Fruit fly (Drosophila melanogaster) whole organism, embryonic: ENCODE data around the gene CG13033.

Experiments used
- Asciz ChIP-seq: fragments of 200-800 bp; sonication (Bioruptor generic); optimal IDR thresholded peaks from 2 replicates; lab custom pipeline; 2017; ENCODE audit warnings: missing biosample characterization, mild to moderate bottlenecking, missing genetic modification characterization, missing genetic modification reagents
- Blimp-1 ChIP-seq: fragments of 200-800 bp; sonication (Bioruptor generic); optimal IDR thresholded peaks from 3 replicates; lab custom pipeline; 2018; ENCODE audit warnings: missing biosample characterization, missing genetic modification characterization, mild to moderate bottlenecking, moderate library complexity, missing genetic modification reagents
- CG11247 ChIP-seq: fragments of 200-800 bp; sonication (Bioruptor generic); IDR thresholded peaks from 2 replicates; pipeline ENCODE4 v1.3.6; 2022; ENCODE audit warnings: missing biosample characterization, missing genetic modification characterization
- CG11504 ChIP-seq: fragments of 200-800 bp; sonication (Bioruptor generic); optimal IDR thresholded peaks from 3 replicates; lab custom pipeline; 2019; ENCODE audit warnings: missing biosample characterization, mild to moderate bottlenecking, missing genetic modification characterization, moderate library complexity
- CG12219 ChIP-seq: fragments of 200-800 bp; sonication (Bioruptor generic); optimal IDR thresholded peaks from 3 replicates; lab custom pipeline; 2018; ENCODE audit warnings: missing biosample characterization, mild to moderate bottlenecking, missing genetic modification characterization
- CG12236 ChIP-seq: fragments of 200-800 bp; sonication (Bioruptor generic); optimal IDR thresholded peaks from 2 replicates; lab custom pipeline; 2016; ENCODE audit warnings: missing biosample characterization, missing genetic modification characterization
- CG13894 ChIP-seq: fragments of 200-800 bp; sonication (Bioruptor generic); optimal IDR thresholded peaks from 3 replicates; lab custom pipeline; 2018; ENCODE audit warnings: missing biosample characterization, mild to moderate bottlenecking, missing genetic modification characterization, moderate library complexity
- CG14667 ChIP-seq: fragments of 200-800 bp; sonication (Bioruptor generic); IDR thresholded peaks from 2 replicates; pipeline ENCODE4 v1.3.6; 2022; ENCODE audit warnings: missing biosample characterization, missing genetic modification characterization
- CG14710 ChIP-seq: fragments of 200-800 bp; sonication (Bioruptor generic); optimal IDR thresholded peaks from 3 replicates; lab custom pipeline; 2019; ENCODE audit warnings: missing biosample characterization, mild to moderate bottlenecking, missing genetic modification characterization, moderate library complexity
- CG1602 ChIP-seq: fragments of 200-800 bp; sonication (Bioruptor generic); optimal IDR thresholded peaks from 3 replicates; lab custom pipeline; 2016; ENCODE audit warnings: missing biosample characterization, missing genetic modification characterization
- CG1647 ChIP-seq: fragments of 200-800 bp; sonication (Bioruptor generic); optimal IDR thresholded peaks from 3 replicates; lab custom pipeline; 2016; ENCODE audit warnings: missing biosample characterization, missing genetic modification characterization
- CG16779 ChIP-seq: fragments of 200-800 bp; sonication (Bioruptor generic); IDR thresholded peaks from 2 replicates; pipeline ENCODE4 v1.3.6; 2022; ENCODE audit warnings: missing biosample characterization, missing genetic modification characterization
- CG16863 ChIP-seq: fragments of 200-800 bp; sonication (Bioruptor generic); optimal IDR thresholded peaks from 3 replicates; lab custom pipeline; 2016; ENCODE audit warnings: missing biosample characterization, missing genetic modification characterization
- CG17361 ChIP-seq: fragments of 200-800 bp; sonication (Bioruptor generic); IDR thresholded peaks from 3 replicates; pipeline ENCODE4 v1.3.6; 2022; ENCODE audit warnings: missing biosample characterization, missing genetic modification characterization
- CG18011 ChIP-seq: fragments of 200-800 bp; sonication (Bioruptor generic); optimal IDR thresholded peaks from 2 replicates; lab custom pipeline; 2017; ENCODE audit warnings: missing biosample characterization, missing genetic modification characterization, mild to moderate bottlenecking, moderate library complexity, missing genotype
- CG4404 ChIP-seq: fragments of 200-800 bp; sonication (Bioruptor generic); IDR thresholded peaks from 2 replicates; pipeline ENCODE4 v1.3.6; 2022; ENCODE audit warnings: missing biosample characterization, missing genetic modification characterization
- CG4820 ChIP-seq: fragments of 200-800 bp; sonication (Bioruptor generic); optimal IDR thresholded peaks from 3 replicates; lab custom pipeline; 2016; ENCODE audit warnings: missing biosample characterization, missing genetic modification characterization
- CG6175 ChIP-seq: fragments of 200-800 bp; sonication (Bioruptor generic); IDR thresholded peaks from 3 replicates; pipeline ENCODE4 v1.3.6; 2022; ENCODE audit warnings: missing biosample characterization, missing genetic modification characterization
- CG7839 ChIP-seq: fragments of 200-800 bp; sonication (Bioruptor generic); optimal IDR thresholded peaks from 3 replicates; lab custom pipeline; 2018; ENCODE audit warnings: missing biosample characterization, mild to moderate bottlenecking, missing genetic modification characterization, moderate library complexity
- CG8388 ChIP-seq: fragments of 200-800 bp; sonication (Bioruptor generic); optimal IDR thresholded peaks from 2 replicates; lab custom pipeline; 2019; ENCODE audit warnings: missing biosample characterization, mild to moderate bottlenecking, missing genetic modification characterization, moderate library complexity
- CG9437 ChIP-seq: fragments of 200-800 bp; sonication (Bioruptor generic); optimal IDR thresholded peaks from 2 replicates; lab custom pipeline; 2018; ENCODE audit warnings: missing biosample characterization, mild to moderate bottlenecking, missing genetic modification characterization
- E2f2 ChIP-seq: fragments of 200-800 bp; sonication (Bioruptor generic); IDR thresholded peaks from 2 replicates; pipeline ENCODE4 v1.3.6; 2022; ENCODE audit warnings: missing biosample characterization, missing genetic modification characterization
- Elba2 ChIP-seq: fragments of 200-800 bp; sonication (Bioruptor generic); optimal IDR thresholded peaks from 3 replicates; lab custom pipeline; 2016; ENCODE audit warnings: missing biosample characterization, missing genetic modification characterization
- Gsc ChIP-seq: fragments of 200-800 bp; sonication (Bioruptor generic); IDR thresholded peaks from 2 replicates; pipeline ENCODE4 v1.3.6; 2022; ENCODE audit warnings: missing biosample characterization, missing genetic modification characterization
- HLH4C ChIP-seq: fragments of 200-800 bp; sonication (Bioruptor generic); IDR thresholded peaks from 3 replicates; pipeline ENCODE4 v1.3.6; 2022; ENCODE audit warnings: missing biosample characterization, missing genetic modification characterization; ENCODE audit not compliant: partially characterized antibody
- Hmx ChIP-seq: fragments of 200-800 bp; sonication (Bioruptor generic); optimal IDR thresholded peaks from 2 replicates; lab custom pipeline; 2016; ENCODE audit warnings: missing biosample characterization, missing genetic modification characterization
- Myb ChIP-seq: fragments of 200-800 bp; sonication (Bioruptor generic); optimal IDR thresholded peaks from 2 replicates; lab custom pipeline; 2016; ENCODE audit warnings: missing biosample characterization, missing genetic modification characterization
- NC2β ChIP-seq: fragments of 200-800 bp; sonication (Bioruptor generic); optimal IDR thresholded peaks from 2 replicates; lab custom pipeline; 2016; ENCODE audit warnings: missing biosample characterization, missing genetic modification characterization
- Vsx1 ChIP-seq: fragments of 200-800 bp; sonication (Bioruptor generic); optimal IDR thresholded peaks from 2 replicates; lab custom pipeline; 2017; ENCODE audit warnings: missing biosample characterization, mild to moderate bottlenecking, missing genetic modification characterization, missing genetic modification reagents
- bbx ChIP-seq: fragments of 200-800 bp; sonication (Bioruptor generic); IDR thresholded peaks from 2 replicates; pipeline ENCODE4 v1.3.6; 2022; ENCODE audit warnings: missing biosample characterization, missing genetic modification characterization; ENCODE audit not compliant: partially characterized antibody
- bsh ChIP-seq, 2 experiments: fragments of 200-800 bp; sonication (Bioruptor generic); optimal IDR thresholded peaks; 2 replicates each; lab custom pipeline; 2017 to 2018; ENCODE audit warnings: mild to moderate bottlenecking in 2 of 2, missing biosample characterization in 2 of 2, missing genetic modification characterization in 2 of 2, moderate library complexity in 1 of 2
- chm ChIP-seq: fragments of 200-800 bp; sonication (Bioruptor generic); IDR thresholded peaks from 2 replicates; pipeline ENCODE4 v1.3.6; 2022; ENCODE audit warnings: missing biosample characterization, missing genetic modification characterization
- disco-r ChIP-seq: fragments of 200-800 bp; sonication (Bioruptor generic); optimal IDR thresholded peaks from 2 replicates; lab custom pipeline; 2016; ENCODE audit warnings: missing biosample characterization, missing genetic modification characterization
- ewg ChIP-seq: fragments of 200-800 bp; sonication (Bioruptor generic); optimal IDR thresholded peaks from 3 replicates; lab custom pipeline; 2017; ENCODE audit warnings: mild to moderate bottlenecking, missing biosample characterization, missing genetic modification reagents, missing genetic modification characterization
- gcm ChIP-seq: fragments of 200-800 bp; sonication (Bioruptor generic); optimal IDR thresholded peaks from 2 replicates; lab custom pipeline; 2019; ENCODE audit warnings: missing biosample characterization, mild to moderate bottlenecking, missing genetic modification characterization, moderate library complexity
- h ChIP-seq: fragments of >200 bp; optimal IDR thresholded peaks from 2 replicates; lab custom pipeline; 2017
- ham ChIP-seq: fragments of 200-800 bp; sonication (Bioruptor generic); IDR thresholded peaks from 2 replicates; pipeline ENCODE4 v1.3.6; 2022; ENCODE audit warnings: missing biosample characterization, missing genetic modification characterization
- ind ChIP-seq: fragments of 200-800 bp; sonication (Bioruptor generic); optimal IDR thresholded peaks from 3 replicates; lab custom pipeline; 2016; ENCODE audit warnings: missing biosample characterization, missing genetic modification characterization
- kah ChIP-seq: fragments of 200-800 bp; sonication (Bioruptor generic); optimal IDR thresholded peaks from 2 replicates; lab custom pipeline; 2018; ENCODE audit warnings: missing biosample characterization, mild to moderate bottlenecking, missing genetic modification characterization
- nau ChIP-seq: fragments of 200-800 bp; sonication (Bioruptor generic); optimal IDR thresholded peaks from 3 replicates; lab custom pipeline; 2017; ENCODE audit warnings: missing biosample characterization, mild to moderate bottlenecking, missing genetic modification characterization, missing genetic modification reagents
- org-1 ChIP-seq: fragments of 200-800 bp; sonication (Bioruptor generic); optimal IDR thresholded peaks from 2 replicates; lab custom pipeline; 2017; ENCODE audit warnings: missing biosample characterization, missing genetic modification characterization
- pfk ChIP-seq: fragments of 200-800 bp; sonication (Bioruptor generic); optimal IDR thresholded peaks from 2 replicates; lab custom pipeline; 2018; ENCODE audit warnings: missing biosample characterization, mild to moderate bottlenecking, missing genetic modification characterization, moderate library complexity
- rib ChIP-seq: fragments of 200-800 bp; sonication (Bioruptor generic); IDR thresholded peaks from 2 replicates; pipeline ENCODE4 v1.3.6; 2022; ENCODE audit warnings: missing biosample characterization, missing genetic modification characterization
- ro ChIP-seq: fragments of 200-800 bp; sonication (Bioruptor generic); IDR thresholded peaks from 2 replicates; pipeline ENCODE4 v1.3.6; 2022; ENCODE audit warnings: missing biosample characterization, missing genetic modification characterization
- sd ChIP-seq: fragments of 200-800 bp; sonication (Bioruptor generic); optimal IDR thresholded peaks from 3 replicates; lab custom pipeline; 2018; ENCODE audit warnings: missing biosample characterization, mild to moderate bottlenecking, missing genetic modification characterization, moderate library complexity
- vnd ChIP-seq: fragments of 200-800 bp; sonication (Bioruptor generic); IDR thresholded peaks from 3 replicates; pipeline ENCODE4 v1.3.6; 2022; ENCODE audit warnings: missing biosample characterization, missing genetic modification characterization; ENCODE audit not compliant: partially characterized antibody
- vvl ChIP-seq: fragments of 200-800 bp; sonication (Bioruptor generic); IDR thresholded peaks from 2 replicates; pipeline ENCODE4 v1.3.6; 2022; ENCODE audit warnings: missing biosample characterization, missing genetic modification characterization
- wdn ChIP-seq: fragments of 200-800 bp; sonication (Bioruptor generic); IDR thresholded peaks from 2 replicates; pipeline ENCODE4 v1.3.6; 2022; ENCODE audit warnings: missing biosample characterization, missing genetic modification characterization
- yki ChIP-seq: fragments of >200 bp; optimal IDR thresholded peaks from 3 replicates; lab custom pipeline; 2018
- zen ChIP-seq: fragments of 200-800 bp; sonication (Bioruptor generic); optimal IDR thresholded peaks from 3 replicates; lab custom pipeline; 2018; ENCODE audit warnings: missing biosample characterization, mild to moderate bottlenecking, missing genetic modification characterization, moderate library complexity
- zfh2 ChIP-seq: fragments of 200-800 bp; sonication (Bioruptor generic); optimal IDR thresholded peaks from 2 replicates; lab custom pipeline; 2016; ENCODE audit warnings: missing biosample characterization, missing genetic modification characterization

Gene CG13033

dm6 chr3L:16574307-16574946, 29.0 kb upstream of the CG13033 start, which contains the start of gene mbf1 (continued):
- TF ChIP-seq ro (GFP tag; lab: Robert Waterston, UW) (no peak), NC2β (GFP tag; lab: Kevin White, UChicago) (peak; percentile 9), bsh (GFP tag; optimal IDR thresholded peaks at IDR 0.05; lab: Kevin White, UChicago) (peak in 1 of 2 experiments; percentile 1), ham (no peak), Vsx1 (GFP tag; lab: Kevin White, UChicago) (no peak), vvl (0 out of 2 replicates have a peak, but pooled peaks have one; percentile 34), CG11247 (GFP tag; lab: Robert Waterston, UW) (no peak), CG12236 (no peak), CG12219 (GFP tag; lab: Kevin White, UChicago) (no peak), ewg (no peak), yki (lab: Kevin White, UChicago) (no peak), sd (tag; lab: Kevin White, UChicago) (peak; percentile 94), Asciz (no peak), h (lab: Kevin White, UChicago) (no peak), CG1647 (GFP tag; lab: Kevin White, UChicago) (no peak), zfh2 (GFP tag; lab: Kevin White, UChicago) (peak; percentile 34), Blimp-1 (GFP tag; lab: Kevin White, UChicago) (no peak), Elba2 (GFP tag; lab: Kevin White, UChicago) (peak; percentile 3), zen (tag; lab: Kevin White, UChicago) (peak; percentile 21), E2f2 (GFP tag; lab: Robert Waterston, UW) (peak; percentile 69), CG14710 (tag; lab: Kevin White, UChicago) (peak; percentile 78), ind (no peak), CG14667 (no peak), wdn (GFP tag; lab: Robert Waterston, UW) (no peak), bbx (GFP tag; lab: Robert Waterston, UW) (peak; percentile 14), gcm (GFP tag; lab: Kevin White, UChicago) (no peak), Gsc (no peak), CG8388 (GFP tag; lab: Kevin White, UChicago) (no peak), org-1 (GFP tag; lab: Kevin White, UChicago) (no peak), CG4820 (no peak), CG6175 (GFP tag; lab: Robert Waterston, UW) (no peak), CG11504 (tag; lab: Kevin White, UChicago) (peak; percentile 27), pfk (no peak), vnd (no peak), CG9437 (GFP tag; lab: Kevin White, UChicago) (peak; percentile 62), chm (GFP tag; lab: Robert Waterston, UW) (no peak), Myb (GFP tag; lab: Kevin White, UChicago) (peak; percentile 72), CG16779 (GFP tag; lab: Robert Waterston, UW) (no peak), HLH4C (GFP tag; lab: Robert Waterston, UW) (peak; percentile 59; the same call in 2 of the 3 replicates), CG1602 (GFP tag; lab: Kevin White, UChicago) (no peak), CG13894 (tag; lab: Kevin White, UChicago) (peak; percentile 32), CG18011 (GFP tag; lab: Kevin White, UChicago) (peak; percentile 5), kah (no peak), CG4404 (GFP tag; lab: Robert Waterston, UW) (no peak), Hmx (no peak), CG16863 (GFP tag; lab: Kevin White, UChicago) (no peak), CG17361 (GFP tag; lab: Robert Waterston, UW) (peak; percentile 61; the same call in 1 of the 3 replicates), rib (no peak), disco-r (no peak), CG7839 (no peak), nau (GFP tag; lab: Kevin White, UChicago) (no peak)
